Worm (Caenorhabditis elegans) whole organism, young adult: ENCODE data around the gene clec-3.

Experiments used
- B0019.2 ChIP-seq: fragments of 200-800 bp; sonication (Bioruptor generic); conservative IDR thresholded peaks from 2 replicates; pipeline ENCODE4 v1.3.6; 2022; ENCODE audit warnings: missing genetic modification reagents, missing genetic modification characterization, missing compliant biosample characterization
- B0035.1 ChIP-seq: sonication (generic microtip); optimal IDR thresholded peaks from 2 replicates; lab custom pipeline; 2016; ENCODE audit warnings: missing genetic modification characterization, mild to moderate bottlenecking, missing compliant biosample characterization, missing genotype, missing genetic modification reagents
- B0336.3 ChIP-seq: fragments of 200-800 bp; sonication (Bioruptor generic); IDR thresholded peaks from 2 replicates; pipeline ENCODE4 v1.3.6; 2022; ENCODE audit warnings: missing genetic modification characterization, missing compliant biosample characterization
- C06A6.2 ChIP-seq: fragments of 200-800 bp; sonication (Bioruptor generic); conservative IDR thresholded peaks from 2 replicates; pipeline ENCODE4 v1.3.6; 2022; ENCODE audit warnings: missing genetic modification characterization, missing compliant biosample characterization
- F22D6.2 ChIP-seq: sonication (generic microtip); optimal IDR thresholded peaks from 2 replicates; lab custom pipeline; 2016; ENCODE audit warnings: mild to moderate bottlenecking, missing genetic modification characterization, missing compliant biosample characterization
- K12H6.12 ChIP-seq: fragments of 200-800 bp; sonication (Bioruptor generic); optimal IDR thresholded peaks from 2 replicates; lab custom pipeline; 2018; ENCODE audit warnings: mild to moderate bottlenecking, missing genetic modification characterization, missing compliant biosample characterization
- Y67H2A.10 ChIP-seq: fragments of 200-800 bp; sonication (Bioruptor generic); conservative IDR thresholded peaks from 2 replicates; pipeline ENCODE4 v1.3.6; 2022; ENCODE audit warnings: missing genetic modification reagents, missing genetic modification characterization, missing compliant biosample characterization
- atf-7 ChIP-seq: sonication (generic microtip); optimal IDR thresholded peaks from 2 replicates; lab custom pipeline; 2017; ENCODE audit warnings: mild to moderate bottlenecking, missing genetic modification characterization, missing compliant biosample characterization
- attf-5 ChIP-seq: fragments of 200-800 bp; sonication (Bioruptor generic); optimal IDR thresholded peaks from 2 replicates; lab custom pipeline; 2018; ENCODE audit warnings: mild to moderate bottlenecking, missing genetic modification characterization, missing compliant biosample characterization
- ccch-3 ChIP-seq: fragments of 200-800 bp; sonication (Bioruptor generic); optimal IDR thresholded peaks from 2 replicates; lab custom pipeline; 2018; ENCODE audit warnings: mild to moderate bottlenecking, missing genetic modification characterization, missing compliant biosample characterization
- cebp-1 ChIP-seq, 2 experiments: fragments of 200-800 bp in 1 of 2; sonication (Bioruptor generic) in 1 of 2; sonication (generic microtip) in 1 of 2; IDR thresholded peaks in 1 of 2; optimal IDR thresholded peaks in 1 of 2; 2 replicates each; pipeline versions ENCODE4 v1.3.6 to Lab custom; 2017 to 2022; ENCODE audit warnings: missing compliant biosample characterization in 2 of 2, missing genetic modification characterization in 2 of 2, mild to moderate bottlenecking in 1 of 2, missing genetic modification reagents in 1 of 2, moderate library complexity in 1 of 2
- cebp-2 ChIP-seq: fragments of 200-800 bp; sonication (Bioruptor generic); IDR thresholded peaks from 2 replicates; pipeline ENCODE4 v1.3.6; 2022; ENCODE audit warnings: missing genetic modification characterization, missing compliant biosample characterization
- ceh-27 ChIP-seq: fragments of 200-800 bp; sonication (Bioruptor generic); optimal IDR thresholded peaks from 2 replicates; lab custom pipeline; 2018; ENCODE audit warnings: mild to moderate bottlenecking, missing genetic modification characterization, moderate library complexity, missing compliant biosample characterization
- ceh-79 ChIP-seq: sonication (generic microtip); optimal IDR thresholded peaks from 2 replicates; lab custom pipeline; 2017; ENCODE audit warnings: mild to moderate bottlenecking, missing genetic modification characterization, missing compliant biosample characterization
- ceh-91 ChIP-seq: fragments of 200-800 bp; sonication (Bioruptor generic); IDR thresholded peaks from 2 replicates; pipeline ENCODE4 v1.3.6; 2022; ENCODE audit warnings: missing genetic modification reagents, missing genetic modification characterization, missing compliant biosample characterization
- chd-7 ChIP-seq: sonication (generic microtip); optimal IDR thresholded peaks from 2 replicates; lab custom pipeline; 2016; ENCODE audit warnings: mild to moderate bottlenecking, missing genetic modification characterization, moderate library complexity, missing compliant biosample characterization
- dox-1 ChIP-seq: fragments of 200-800 bp; sonication (Bioruptor generic); IDR thresholded peaks from 2 replicates; pipeline ENCODE4 v1.3.6; 2022; ENCODE audit warnings: missing genetic modification reagents, missing genetic modification characterization, missing compliant biosample characterization
- egl-44 ChIP-seq: fragments of 200-800 bp; sonication (Bioruptor generic); IDR thresholded peaks from 2 replicates; pipeline ENCODE4 v1.3.6; 2022; ENCODE audit warnings: missing genetic modification reagents, missing genetic modification characterization, missing compliant biosample characterization
- ekl-4 ChIP-seq: fragments of 200-800 bp; sonication (Bioruptor generic); IDR thresholded peaks from 2 replicates; pipeline ENCODE4 v1.3.6; 2022; ENCODE audit warnings: missing genetic modification reagents, missing genetic modification characterization, missing compliant biosample characterization
- fkh-3 ChIP-seq: sonication (generic microtip); optimal IDR thresholded peaks from 2 replicates; lab custom pipeline; 2016; ENCODE audit warnings: mild to moderate bottlenecking, missing genetic modification characterization, missing compliant biosample characterization
- gei-17 ChIP-seq: fragments of 200-800 bp; sonication (Bioruptor generic); optimal IDR thresholded peaks from 2 replicates; lab custom pipeline; 2018; ENCODE audit warnings: mild to moderate bottlenecking, missing genetic modification characterization, missing compliant biosample characterization
- hlh-26 ChIP-seq: fragments of 200-800 bp; sonication (Bioruptor generic); conservative IDR thresholded peaks from 2 replicates; pipeline ENCODE4 v1.3.6; 2022; ENCODE audit warnings: missing genetic modification reagents, missing genetic modification characterization, missing compliant biosample characterization
- hmg-1.2 ChIP-seq: fragments of 200-800 bp; sonication (Bioruptor generic); IDR thresholded peaks from 2 replicates; pipeline ENCODE4 v1.3.6; 2022; ENCODE audit warnings: missing genetic modification reagents, missing genetic modification characterization, missing compliant biosample characterization
- hsf-1 ChIP-seq: fragments of 200-800 bp; sonication (Bioruptor generic); IDR thresholded peaks from 2 replicates; pipeline ENCODE4 v1.3.6; 2022; ENCODE audit warnings: missing genetic modification reagents, missing genetic modification characterization, missing compliant biosample characterization
- lag-1 ChIP-seq: fragments of 200-800 bp; sonication (Bioruptor generic); IDR thresholded peaks from 2 replicates; pipeline ENCODE4 v1.3.6; 2022; ENCODE audit warnings: missing genetic modification reagents, missing genetic modification characterization, missing compliant biosample characterization
- lin-26 ChIP-seq: fragments of 200-800 bp; sonication (Bioruptor generic); IDR thresholded peaks from 2 replicates; pipeline ENCODE4 v1.3.6; 2022; ENCODE audit warnings: missing genetic modification reagents, missing genetic modification characterization, missing compliant biosample characterization
- lin-35 ChIP-seq, 3 experiments: fragments of 150-350 bp in 2 of 3; sonication (generic microtip) in 1 of 3; optimal IDR thresholded peaks; 2 replicates each; lab custom pipeline; 2014 to 2018; ENCODE audit warnings: missing biosample characterization in 3 of 3, missing genetic modification characterization in 3 of 3, missing genetic modification reagents in 3 of 3
- lir-1 ChIP-seq: fragments of 200-800 bp; sonication (Bioruptor generic); conservative IDR thresholded peaks from 2 replicates; pipeline ENCODE4 v1.3.6; 2022; ENCODE audit warnings: missing genetic modification reagents, missing genetic modification characterization, missing compliant biosample characterization
- madf-8 ChIP-seq: fragments of 200-800 bp; sonication (Bioruptor generic); conservative IDR thresholded peaks from 2 replicates; pipeline ENCODE4 v1.3.6; 2022; ENCODE audit warnings: missing genetic modification reagents, missing genetic modification characterization, missing compliant biosample characterization
- mcd-1 ChIP-seq: fragments of 200-800 bp; sonication (Bioruptor generic); IDR thresholded peaks from 2 replicates; pipeline ENCODE4 v1.3.6; 2022; ENCODE audit warnings: missing genetic modification reagents, missing genetic modification characterization, missing compliant biosample characterization
- nfyb-1 ChIP-seq: fragments of 200-800 bp; sonication (Bioruptor generic); IDR thresholded peaks from 2 replicates; pipeline ENCODE4 v1.3.6; 2022; ENCODE audit warnings: missing genetic modification reagents, missing genetic modification characterization, missing compliant biosample characterization
- nhr-179 ChIP-seq: sonication (generic microtip); optimal IDR thresholded peaks from 2 replicates; lab custom pipeline; 2016; ENCODE audit warnings: mild to moderate bottlenecking, missing genetic modification characterization, missing compliant biosample characterization
- nhr-80 ChIP-seq: sonication (generic microtip); optimal IDR thresholded peaks from 2 replicates; lab custom pipeline; 2016; ENCODE audit warnings: missing genetic modification characterization, missing compliant biosample characterization
- pha-4 ChIP-seq: fragments of 150-350 bp; sonication (generic microtip); optimal IDR thresholded peaks from 2 replicates; lab custom pipeline; 2014; ENCODE audit warnings: missing biosample characterization, missing genetic modification reagents, missing genetic modification characterization
- rec-8 ChIP-seq, 2 experiments: sonication (generic microtip); optimal IDR thresholded peaks; 2 replicates each; lab custom pipeline; 2016; ENCODE audit warnings: mild to moderate bottlenecking in 2 of 2, missing genetic modification characterization in 2 of 2, missing genetic modification reagents in 2 of 2, missing genotype in 2 of 2, missing biosample characterization in 1 of 2, missing compliant biosample characterization in 1 of 2, moderate library complexity in 1 of 2
- repo-1 ChIP-seq: sonication (generic microtip); optimal IDR thresholded peaks from 2 replicates; lab custom pipeline; 2017; ENCODE audit warnings: mild to moderate bottlenecking, missing genetic modification characterization, missing compliant biosample characterization
- zfh-2 ChIP-seq: fragments of 200-800 bp; sonication (Bioruptor generic); conservative IDR thresholded peaks from 2 replicates; pipeline ENCODE4 v1.3.6; 2022; ENCODE audit warnings: missing genetic modification reagents, missing genetic modification characterization, missing compliant biosample characterization
- ztf-18 ChIP-seq: sonication (generic microtip); optimal IDR thresholded peaks from 2 replicates; lab custom pipeline; 2016; ENCODE audit warnings: missing genotype, mild to moderate bottlenecking, missing genetic modification characterization, missing compliant biosample characterization
- ztf-28 ChIP-seq: fragments of 200-800 bp; sonication (Bioruptor generic); IDR thresholded peaks from 2 replicates; pipeline ENCODE4 v1.3.6; 2022; ENCODE audit warnings: missing genetic modification reagents, missing genetic modification characterization, missing compliant biosample characterization
- ztf-6 ChIP-seq: fragments of 200-800 bp; sonication (Bioruptor generic); IDR thresholded peaks from 2 replicates; pipeline ENCODE4 v1.3.6; 2022; ENCODE audit warnings: missing genetic modification reagents, missing genetic modification characterization, missing compliant biosample characterization

The clec-3 gene

ce11 chrII:2976597-2976996 is 43.1 kb downstream of the clec-3 start, which contains the start of gene nhr-88:
Gene nhr-88, plus strand, starts transcription at chrII:2976639.
- no peak for TF ChIP-seq ztf-6
- TF ChIP-seq mcd-1 = peak; percentile 42
- 0 out of 2 replicates have a peak, but pooled peaks have one; percentile 21 for TF ChIP-seq hmg-1.2 (GFP tag; lab: Robert Waterston, UW)
- no peak for TF ChIP-seq pha-4
- no peak for TF ChIP-seq ceh-27 (GFP tag; lab: Kevin White, UChicago)
- TF ChIP-seq C06A6.2 (GFP tag; lab: Robert Waterston, UW) = no peak
- no peak for TF ChIP-seq hlh-26 (GFP tag; lab: Robert Waterston, UW)
- peak; percentile 18 for TF ChIP-seq chd-7
- TF ChIP-seq K12H6.12 (tag; lab: Kevin White, UChicago) = peak; percentile 20
- peak; percentile 31; the same call in 1 of the 2 replicates for TF ChIP-seq B0336.3 (GFP tag; lab: Robert Waterston, UW)
- TF ChIP-seq repo-1 (tag; lab: Kevin White, UChicago) = no peak
- TF ChIP-seq ztf-28 (GFP tag; lab: Robert Waterston, UW) = no peak
- TF ChIP-seq lin-35 (GFP tag; optimal IDR thresholded peaks at IDR 0.05; lab: Kevin White, UChicago) = no peak
- TF ChIP-seq cebp-1 (GFP tag; IDR thresholded peaks at IDR 0.05; lab: Robert Waterston, UW) = no peak
- TF ChIP-seq cebp-1 (tag; optimal IDR thresholded peaks at IDR 0.05; lab: Kevin White, UChicago) = peak; percentile 69
- no peak for TF ChIP-seq nhr-179
- TF ChIP-seq rec-8 (tag; optimal IDR thresholded peaks at IDR 0.05; lab: Kevin White, UChicago) = no peak
- no peak for TF ChIP-seq B0035.1
- no peak; the same call in 1 of the 2 replicates for TF ChIP-seq dox-1 (GFP tag; lab: Robert Waterston, UW)
- TF ChIP-seq nfyb-1 (GFP tag; lab: Robert Waterston, UW) = peak; percentile 56; the same call in 1 of the 2 replicates
- no peak for TF ChIP-seq hsf-1 (GFP tag; lab: Robert Waterston, UW)
- TF ChIP-seq F22D6.2 (tag; lab: Kevin White, UChicago) = no peak
- no peak for TF ChIP-seq lag-1 (GFP tag; lab: Robert Waterston, UW)
- 0 out of 2 replicates have a peak, but pooled peaks have one; percentile 15 for TF ChIP-seq madf-8 (GFP tag; lab: Robert Waterston, UW)
- no peak for TF ChIP-seq ccch-3
- peak; percentile 6 for TF ChIP-seq attf-5 (GFP tag; lab: Kevin White, UChicago)
- no peak for TF ChIP-seq lir-1 (GFP tag; lab: Robert Waterston, UW)
- TF ChIP-seq atf-7 (tag; lab: Kevin White, UChicago) = peak; percentile 16
- peak; percentile 76 for TF ChIP-seq zfh-2
- TF ChIP-seq ceh-91 = no peak
- no peak for TF ChIP-seq fkh-3 (tag; lab: Kevin White, UChicago)

ce11 chrII:2975561-2976230 is 44.0 kb downstream of the clec-3 start:
- TF ChIP-seq ceh-79 (tag; lab: Kevin White, UChicago) = no peak
- no peak for TF ChIP-seq ztf-18 (tag; lab: Kevin White, UChicago)
- TF ChIP-seq Y67H2A.10 (GFP tag; lab: Robert Waterston, UW) = no peak
- TF ChIP-seq ekl-4 (GFP tag; lab: Robert Waterston, UW) = no peak
- TF ChIP-seq gei-17 (GFP tag; lab: Kevin White, UChicago) = no peak
- no peak for TF ChIP-seq lin-26
- TF ChIP-seq atf-7 (tag; lab: Kevin White, UChicago) = peak; percentile 87
- TF ChIP-seq repo-1 (tag; lab: Kevin White, UChicago) = no peak
- peak; percentile 55 for TF ChIP-seq nhr-80
- no peak for TF ChIP-seq ztf-28 (GFP tag; lab: Robert Waterston, UW)
- no peak for TF ChIP-seq egl-44 (GFP tag; lab: Robert Waterston, UW)
- no peak for TF ChIP-seq cebp-2 (GFP tag; lab: Robert Waterston, UW)
- TF ChIP-seq B0019.2 (GFP tag; lab: Robert Waterston, UW) = no peak
- no peak for TF ChIP-seq nfyb-1 (GFP tag; lab: Robert Waterston, UW)
- 0 out of 2 replicates have a peak, but pooled peaks have one; percentile 16 for TF ChIP-seq dox-1 (GFP tag; lab: Robert Waterston, UW)
